Worm (Caenorhabditis elegans): ENCODE measurements around the gene pph-2.
"Not testable (repeated sequence)": the region's sequence is repeated elsewhere in the genome, so short reads cannot be mapped to it uniquely, and the experiment has no call there.

pph-2 gene

ce11 chrIV:11847771-11848312, 29.7 kb downstream of the pph-2 start, which contains the start of the genes F38H4.6 and F38H4.4:
F38H4.6 (minus strand) TSS chrIV:11847871.
F38H4.4 (plus strand) TSS chrIV:11848262.
- TF ChIP-seq efl-1 (optimal IDR thresholded peaks at IDR 0.05) (no peak), efl-1 (GFP tag; optimal IDR thresholded peaks at IDR 0.05 in 1 of 2) (no peak), unc-86 (tag; optimal IDR thresholded peaks at IDR 0.05) (no peak), grh-1 (GFP tag; IDR thresholded peaks at IDR 0.05) (no peak), aha-1 (tag; optimal IDR thresholded peaks at IDR 0.05) (no peak), nhr-84 (tag; optimal IDR thresholded peaks at IDR 0.05) (no peak), snpc-4 (tag; optimal IDR thresholded peaks at IDR 0.05) (no peak), lin-14 (GFP tag; optimal IDR thresholded peaks at IDR 0.05) (no peak), nhr-76 (tag; optimal IDR thresholded peaks at IDR 0.05) (no peak), nhr-19 (GFP tag; conservative IDR thresholded peaks at IDR 0.05) (no peak), fkh-8 (tag; optimal IDR thresholded peaks at IDR 0.05) (no peak)

DNA sequence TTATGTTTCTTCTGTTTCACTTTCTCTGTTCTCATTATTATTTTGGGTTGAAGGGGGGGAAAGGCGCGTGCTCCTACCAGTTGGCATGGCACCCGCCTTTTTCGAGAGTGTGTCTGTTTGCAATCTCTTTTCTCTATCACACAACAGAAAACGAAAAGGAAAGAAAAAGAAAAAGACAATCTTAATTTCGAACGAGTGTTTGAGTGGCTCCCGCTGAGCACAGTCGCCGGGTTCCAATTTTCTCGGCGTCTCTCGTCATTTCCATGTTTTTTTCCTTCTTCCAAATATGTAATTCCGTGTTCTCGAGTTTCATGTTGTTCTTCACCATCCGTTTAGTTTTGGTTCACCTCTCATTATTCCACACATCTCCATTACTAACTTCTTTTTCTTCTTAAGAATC, 35.5 kb downstream of the pph-2 start, which contains the start of gene F38H4.3:
TSS of gene F38H4.3 (plus strand) at position 301 of the 400 bp plus-strand sequence.
- TF ChIP-seq fkh-8 (tag; optimal IDR thresholded peaks at IDR 0.05) (peak; percentile 7), Y116A8C.19 (tag; optimal IDR thresholded peaks at IDR 0.05; ENCODE audit: borderline replicate concordance) (no peak)

- TF ChIP-seq mab-9 (GFP tag; IDR thresholded peaks at IDR 0.05): no peak
Observed at ce11 chrIV:11838657-11839056, 38.9 kb downstream of the pph-2 start, which contains the start of gene fbxb-3. fbxb-3 (plus strand) TSS chrIV:11838957.

- TF ChIP-seq tbx-2 (tag; optimal IDR thresholded peaks at IDR 0.05) (no peak), jun-1 (tag; optimal IDR thresholded peaks at IDR 0.05) (no peak), zip-4 (GFP tag; optimal IDR thresholded peaks at IDR 0.05) (no peak), nhr-28 (tag; optimal IDR thresholded peaks at IDR 0.05) (no peak), ceh-90 (tag; optimal IDR thresholded peaks at IDR 0.05) (no peak), nhr-71 (tag; optimal IDR thresholded peaks at IDR 0.05) (no peak), lin-39 (tag; optimal IDR thresholded peaks at IDR 0.05) (no peak), nhr-77 (tag; optimal IDR thresholded peaks at IDR 0.05) (no peak), nhr-76 (tag; optimal IDR thresholded peaks at IDR 0.05) (no peak), lir-3 (tag; optimal IDR thresholded peaks at IDR 0.05; ENCODE audit: poor library complexity) (no peak), ces-1 (GFP tag; optimal IDR thresholded peaks at IDR 0.05) (no peak), unc-86 (tag; optimal IDR thresholded peaks at IDR 0.05) (no peak)
Observed at ce11 chrIV:11833456-11833855, 44.1 kb downstream of the pph-2 start, which contains the start of gene M117.4. M117.4 (minus strand) TSS chrIV:11833556.

ce11 chrIV:11828012-11828411, 49.6 kb downstream of the pph-2 start, which contains the start of gene M117.6:
M117.6 (minus strand) TSS chrIV:11828112.
- TF ChIP-seq lin-14 (GFP tag; optimal IDR thresholded peaks at IDR 0.05); pax-3 (tag; optimal IDR thresholded peaks at IDR 0.05); unc-62 (GFP tag; optimal IDR thresholded peaks at IDR 0.05): not testable (repeated sequence)

Data from whole organism, L1 larva.